Fruit fly (Drosophila melanogaster) whole organism, prepupa: ENCODE data around the gene Dbct.
A peak's percentile ranks its signal among the peaks of the same experiment; 100 is the strongest.

Experiments used
- CG10631 ChIP-seq: fragments of 200-800 bp; sonication (Bioruptor generic); optimal IDR thresholded peaks from 2 replicates; lab custom pipeline; 2016; ENCODE audit warnings: missing biosample characterization, missing genetic modification characterization
- CG10669 ChIP-seq: fragments of 200-800 bp; sonication (Bioruptor generic); optimal IDR thresholded peaks from 3 replicates; lab custom pipeline; 2018; ENCODE audit warnings: missing biosample characterization, mild to moderate bottlenecking, missing genetic modification characterization, moderate library complexity
- CG15336 ChIP-seq: fragments of 200-800 bp; sonication (Bioruptor generic); IDR thresholded peaks from 2 replicates; pipeline ENCODE4 v1.3.6; 2022; ENCODE audit warnings: missing biosample characterization, missing genetic modification characterization
- CG3032 ChIP-seq: fragments of 200-800 bp; optimal IDR thresholded peaks from 2 replicates; lab custom pipeline; 2019; ENCODE audit warnings: missing biosample characterization, mild to moderate bottlenecking, missing genetic modification characterization, moderate library complexity
- CG31627 ChIP-seq: fragments of 200-800 bp; sonication (Bioruptor generic); optimal IDR thresholded peaks from 3 replicates; lab custom pipeline; 2016; ENCODE audit warnings: missing biosample characterization, missing genetic modification characterization
- CG32006 ChIP-seq: fragments of 200-800 bp; sonication (Bioruptor generic); optimal IDR thresholded peaks from 3 replicates; lab custom pipeline; 2017; ENCODE audit warnings: missing biosample characterization, mild to moderate bottlenecking, missing genetic modification characterization
- CG3919 ChIP-seq: fragments of 200-800 bp; sonication (Bioruptor generic); optimal IDR thresholded peaks from 3 replicates; lab custom pipeline; 2016; ENCODE audit warnings: missing biosample characterization, missing genetic modification characterization
- CG4318 ChIP-seq: fragments of 200-800 bp; sonication (Bioruptor generic); optimal IDR thresholded peaks from 3 replicates; lab custom pipeline; 2017; ENCODE audit warnings: missing biosample characterization, mild to moderate bottlenecking, missing genetic modification characterization
- CG6276 ChIP-seq: fragments of 200-800 bp; sonication (Bioruptor generic); optimal IDR thresholded peaks from 2 replicates; lab custom pipeline; 2017; ENCODE audit warnings: missing biosample characterization, mild to moderate bottlenecking, missing genetic modification characterization
- CG6792 ChIP-seq: fragments of 200-800 bp; sonication (Bioruptor generic); optimal IDR thresholded peaks from 3 replicates; lab custom pipeline; 2016; ENCODE audit warnings: missing biosample characterization, missing genetic modification characterization
- CG6808 ChIP-seq: fragments of 200-800 bp; sonication (Bioruptor generic); optimal IDR thresholded peaks from 3 replicates; lab custom pipeline; 2017; ENCODE audit warnings: missing biosample characterization, missing genetic modification characterization, mild to moderate bottlenecking, moderate library complexity, missing genetic modification reagents
- CG8119 ChIP-seq: fragments of 200-800 bp; sonication (Bioruptor generic); IDR thresholded peaks from 3 replicates; pipeline ENCODE4 v1.3.6; 2022; ENCODE audit warnings: missing biosample characterization, missing genetic modification characterization
- CG8319 ChIP-seq: fragments of 200-800 bp; sonication (Bioruptor generic); optimal IDR thresholded peaks from 3 replicates; lab custom pipeline; 2016; ENCODE audit warnings: missing biosample characterization, missing genetic modification characterization
- CG8632 ChIP-seq: fragments of 200-800 bp; sonication (Bioruptor generic); optimal IDR thresholded peaks from 3 replicates; lab custom pipeline; 2016; ENCODE audit warnings: missing biosample characterization, missing genetic modification characterization
- Eip75B ChIP-seq: fragments of 200-800 bp; sonication (Bioruptor generic); optimal IDR thresholded peaks from 3 replicates; lab custom pipeline; 2016; ENCODE audit warnings: missing biosample characterization, missing genetic modification characterization
- Eip78C ChIP-seq: fragments of 200-800 bp; sonication (Bioruptor generic); peaks from one replicate; lab custom pipeline; 2016; ENCODE audit warnings: missing biosample characterization, missing genetic modification characterization
- Eip93F ChIP-seq: fragments of 200-800 bp; sonication (Bioruptor generic); optimal IDR thresholded peaks from 2 replicates; lab custom pipeline; 2016; ENCODE audit warnings: missing biosample characterization, mild to moderate bottlenecking, missing genetic modification characterization
- Ets96B ChIP-seq: fragments of 200-800 bp; optimal IDR thresholded peaks from 2 replicates; lab custom pipeline; 2019; ENCODE audit warnings: missing biosample characterization, mild to moderate bottlenecking, missing genetic modification characterization, moderate library complexity
- Gug ChIP-seq: fragments of 200-800 bp; sonication (Bioruptor generic); IDR thresholded peaks from 2 replicates; pipeline ENCODE4 v1.3.6; 2022; ENCODE audit warnings: missing biosample characterization, missing genetic modification characterization
- Hr39 ChIP-seq: fragments of 200-800 bp; sonication (Bioruptor generic); optimal IDR thresholded peaks from 2 replicates; lab custom pipeline; 2016; ENCODE audit warnings: missing biosample characterization, missing genetic modification characterization
- Hr4 ChIP-seq: fragments of 200-800 bp; sonication (Bioruptor generic); optimal IDR thresholded peaks from 3 replicates; lab custom pipeline; 2016; ENCODE audit warnings: missing biosample characterization, missing genetic modification characterization
- Lpt ChIP-seq: fragments of 200-800 bp; sonication (Bioruptor generic); optimal IDR thresholded peaks from 3 replicates; lab custom pipeline; 2016; ENCODE audit warnings: missing biosample characterization, missing genetic modification characterization
- Met ChIP-seq: fragments of 200-800 bp; sonication (Bioruptor generic); optimal IDR thresholded peaks from 3 replicates; lab custom pipeline; 2016; ENCODE audit warnings: missing biosample characterization, missing genetic modification characterization
- OdsH ChIP-seq: fragments of 200-800 bp; sonication (Bioruptor generic); optimal IDR thresholded peaks from 3 replicates; lab custom pipeline; 2016; ENCODE audit warnings: missing biosample characterization, missing genetic modification characterization
- Smox ChIP-seq: fragments of 200-800 bp; sonication (Bioruptor generic); optimal IDR thresholded peaks from 3 replicates; lab custom pipeline; 2016; ENCODE audit warnings: missing biosample characterization, missing genetic modification characterization
- Sox102F ChIP-seq: fragments of 200-800 bp; sonication (Bioruptor generic); optimal IDR thresholded peaks from 2 replicates; lab custom pipeline; 2016; ENCODE audit warnings: missing biosample characterization, mild to moderate bottlenecking, missing genetic modification characterization
- Sox15 ChIP-seq: fragments of 200-800 bp; sonication (Bioruptor generic); optimal IDR thresholded peaks from 3 replicates; lab custom pipeline; 2016; ENCODE audit warnings: missing biosample characterization, missing genetic modification characterization
- achi ChIP-seq: fragments of 200-800 bp; sonication (Bioruptor generic); optimal IDR thresholded peaks from 3 replicates; lab custom pipeline; 2016; ENCODE audit warnings: missing biosample characterization, missing genetic modification characterization
- acj6 ChIP-seq: fragments of 200-800 bp; sonication (Bioruptor generic); optimal IDR thresholded peaks from 3 replicates; lab custom pipeline; 2016; ENCODE audit warnings: missing biosample characterization, missing genetic modification characterization
- eg ChIP-seq: fragments of 200-800 bp; sonication (Bioruptor generic); IDR thresholded peaks from 3 replicates; pipeline ENCODE4 v1.3.6; 2022; ENCODE audit warnings: missing biosample characterization, missing genetic modification characterization
- esn ChIP-seq: fragments of 200-800 bp; sonication (Bioruptor generic); optimal IDR thresholded peaks from 2 replicates; lab custom pipeline; 2016; ENCODE audit warnings: missing biosample characterization, mild to moderate bottlenecking, missing genetic modification characterization, moderate library complexity
- fd59A ChIP-seq: fragments of 200-800 bp; sonication (Bioruptor generic); optimal IDR thresholded peaks from 2 replicates; lab custom pipeline; 2017; ENCODE audit warnings: missing biosample characterization, mild to moderate bottlenecking, missing genetic modification characterization, missing genetic modification reagents
- fkh ChIP-seq: fragments of 200-800 bp; sonication (Bioruptor generic); optimal IDR thresholded peaks from 3 replicates; lab custom pipeline; 2017; ENCODE audit warnings: missing biosample characterization, mild to moderate bottlenecking, missing genetic modification characterization, moderate library complexity
- pdm3 ChIP-seq: fragments of 200-800 bp; sonication (Bioruptor generic); optimal IDR thresholded peaks from 3 replicates; lab custom pipeline; 2016; ENCODE audit warnings: missing biosample characterization, missing genetic modification characterization
- ss ChIP-seq, 2 experiments: fragments of 200-800 bp; sonication (Bioruptor generic); optimal IDR thresholded peaks; 2 replicates in 1 of 2; 3 replicates in 1 of 2; lab custom pipeline; 2017 to 2018; ENCODE audit warnings: mild to moderate bottlenecking in 2 of 2, missing biosample characterization in 2 of 2, missing genetic modification characterization in 2 of 2, moderate library complexity in 1 of 2
- svp ChIP-seq: fragments of 200-800 bp; sonication (Bioruptor generic); peaks from one replicate; lab custom pipeline; 2016; ENCODE audit warnings: missing biosample characterization, missing genetic modification characterization

Gene Dbct

dm6 chrX:15125496-15125895 is 39.6 kb downstream of the Dbct start, which contains the start of gene drd:
drd (plus strand) TSS chrX:15125753.
- TF ChIP-seq Eip78C (GFP tag; lab: Kevin White, UChicago) (no peak), Eip75B (GFP tag; lab: Kevin White, UChicago) (no peak), fkh (GFP tag; lab: Kevin White, UChicago) (no peak), Smox (no peak), ss (GFP tag; optimal IDR thresholded peaks at IDR 0.05; lab: Kevin White, UChicago) (no peak), Sox102F (GFP tag; lab: Kevin White, UChicago) (no peak)

- TF ChIP-seq CG15336 (GFP tag; lab: Robert Waterston, UW), result 0 out of 2 replicates have a peak, but pooled peaks have one; percentile 11
- TF ChIP-seq OdsH (GFP tag; lab: Kevin White, UChicago), result peak; percentile 16
- peak; percentile 50; the same call in 2 of the 3 replicates for TF ChIP-seq eg (GFP tag; lab: Robert Waterston, UW)
- TF ChIP-seq Sox15, result no peak
- TF ChIP-seq CG8632 (GFP tag; lab: Kevin White, UChicago), result no peak
- TF ChIP-seq Eip78C (GFP tag; lab: Kevin White, UChicago), result peak; percentile 60
- TF ChIP-seq CG3032, result peak; percentile 23
- peak; percentile 5 for TF ChIP-seq CG4318 (GFP tag; lab: Kevin White, UChicago)
- no peak for TF ChIP-seq Smox
- TF ChIP-seq CG3919 (GFP tag; lab: Kevin White, UChicago), result peak; percentile 10
- peak; percentile 50 for TF ChIP-seq CG32006 (GFP tag; lab: Kevin White, UChicago)
- TF ChIP-seq pdm3 (GFP tag; lab: Kevin White, UChicago), result peak; percentile 9
- peak; percentile 32 for TF ChIP-seq Ets96B (tag; lab: Kevin White, UChicago)
- no peak for TF ChIP-seq Gug (GFP tag; lab: Robert Waterston, UW)
- TF ChIP-seq svp (GFP tag; lab: Kevin White, UChicago), result peak; percentile 52
- TF ChIP-seq Hr4 (GFP tag; lab: Kevin White, UChicago), result peak; percentile 15
- no peak for TF ChIP-seq CG6792 (GFP tag; lab: Kevin White, UChicago)
- TF ChIP-seq CG10631, result peak; percentile 13
- TF ChIP-seq Met (GFP tag; lab: Kevin White, UChicago), result no peak
- peak; percentile 50 for TF ChIP-seq fkh (GFP tag; lab: Kevin White, UChicago)
- TF ChIP-seq CG10669, result peak; percentile 11
- peak; percentile 27 for TF ChIP-seq CG6808 (GFP tag; lab: Kevin White, UChicago)
- TF ChIP-seq, all 60 proteins: peak for 16
These were observed 42.1 kb downstream of the Dbct start for dm6 chrX:15127880-15128644.

- TF ChIP-seq esn (GFP tag; lab: Kevin White, UChicago) (no peak), eg (GFP tag; lab: Robert Waterston, UW) (peak; percentile 42; the same call in 2 of the 3 replicates), Eip93F (no peak), fd59A (GFP tag; lab: Kevin White, UChicago) (no peak), Sox102F (GFP tag; lab: Kevin White, UChicago) (no peak), Eip78C (GFP tag; lab: Kevin White, UChicago) (peak; percentile 56), CG15336 (GFP tag; lab: Robert Waterston, UW) (peak; percentile 45), CG6276 (GFP tag; lab: Kevin White, UChicago) (no peak), Lpt (GFP tag; lab: Kevin White, UChicago) (peak; percentile 14), CG8119 (GFP tag; lab: Robert Waterston, UW) (0 out of 3 replicates have a peak, but pooled peaks have one; percentile 27), acj6 (GFP tag; lab: Kevin White, UChicago) (no peak), CG32006 (GFP tag; lab: Kevin White, UChicago) (peak; percentile 59)
These were observed 46.1 kb downstream of the Dbct start for dm6 chrX:15132065-15132464.

dm6 chrX:15137241-15137640 is 51.3 kb downstream of the Dbct start:
- no peak for TF ChIP-seq Eip78C (GFP tag; lab: Kevin White, UChicago)
- TF ChIP-seq CG3919 (GFP tag; lab: Kevin White, UChicago), result no peak
- TF ChIP-seq achi (GFP tag; lab: Kevin White, UChicago), result no peak
- no peak for TF ChIP-seq CG8319 (GFP tag; lab: Kevin White, UChicago)
- no peak for TF ChIP-seq Met (GFP tag; lab: Kevin White, UChicago)
- TF ChIP-seq Hr39, result no peak
- no peak for TF ChIP-seq ss (GFP tag; optimal IDR thresholded peaks at IDR 0.05; lab: Kevin White, UChicago)
- no peak for TF ChIP-seq CG31627 (GFP tag; lab: Kevin White, UChicago)
- no peak for TF ChIP-seq Sox15
